Fruit fly (Drosophila melanogaster) Kc167 (cell line): ENCODE results near the gene CG9135.

Experiments used
- h ChIP-seq: fragments of >200 bp; optimal IDR thresholded peaks from 3 replicates; lab custom pipeline; 2018; ENCODE audit warnings: missing external identifiers
- psq ChIP-seq: fragments of >200 bp; optimal IDR thresholded peaks from 2 replicates; lab custom pipeline; 2017; ENCODE audit warnings: missing external identifiers

DNA sequence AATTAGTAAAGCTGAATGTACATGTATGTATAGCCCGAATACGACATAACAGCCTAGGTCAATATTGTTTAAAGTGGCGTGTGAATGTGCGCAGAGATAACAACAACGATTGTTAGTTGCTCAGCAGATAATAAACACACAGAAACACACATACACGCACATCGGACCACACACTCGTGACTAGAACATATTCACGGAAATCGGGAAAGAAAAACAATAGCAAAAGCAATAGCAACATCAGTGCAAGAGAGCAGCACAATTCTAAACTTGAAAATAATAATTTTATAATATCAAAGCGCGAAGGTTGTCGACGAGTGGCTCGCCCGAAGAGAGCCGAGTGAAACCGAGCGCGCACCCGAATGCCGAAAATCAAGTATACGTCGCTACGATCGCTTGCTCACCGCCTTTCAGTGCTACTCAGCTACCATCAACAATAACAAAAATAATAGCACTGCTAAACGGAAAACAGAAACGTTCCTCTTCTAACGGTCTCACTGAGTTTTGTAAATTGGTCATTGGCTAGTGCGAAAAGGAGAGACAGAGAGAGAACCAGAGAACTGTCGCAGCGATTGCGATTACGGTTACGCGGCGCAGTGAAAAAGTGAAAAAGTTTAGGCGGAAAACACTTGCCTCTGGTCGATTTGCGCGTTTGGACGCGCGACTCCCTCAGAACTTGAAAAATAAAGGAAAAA is 32.5 kb downstream of the CG9135 start:
- TF ChIP-seq psq (lab: Kevin White, UChicago): no peak
- no peak for TF ChIP-seq h
